Worm (Caenorhabditis elegans): ENCODE measurements around the gene mog-3.

mog-3 gene

ce11 chrIII:5329372-5329771, 21.0 kb downstream of the mog-3 start:
- no peak for TF ChIP-seq mcd-1 (GFP tag; IDR thresholded peaks at IDR 0.05)
- TF ChIP-seq B0261.1 (tag; optimal IDR thresholded peaks at IDR 0.05), result no peak
- TF ChIP-seq pbrm-1 (GFP tag; IDR thresholded peaks at IDR 0.05), result no peak
- TF ChIP-seq ztf-6 (GFP tag; IDR thresholded peaks at IDR 0.05), result no peak
- no peak for TF ChIP-seq ceh-91 (GFP tag; IDR thresholded peaks at IDR 0.05)
- no peak for TF ChIP-seq mel-28 (tag; optimal IDR thresholded peaks at IDR 0.05; ENCODE audit: borderline replicate concordance)
- TF ChIP-seq bed-2 (GFP tag; IDR thresholded peaks at IDR 0.05), result no peak
- TF ChIP-seq athp-1 (tag; optimal IDR thresholded peaks at IDR 0.05), result no peak
- TF ChIP-seq nfya-2 (GFP tag; IDR thresholded peaks at IDR 0.05), result no peak
- no peak for TF ChIP-seq egrh-3 (GFP tag; IDR thresholded peaks at IDR 0.05)
- no peak for TF ChIP-seq lsl-1 (GFP tag; optimal IDR thresholded peaks at IDR 0.05)
- no peak for TF ChIP-seq attf-3 (GFP tag; conservative IDR thresholded peaks at IDR 0.05)
- no peak for TF ChIP-seq zfh-2 (GFP tag; conservative IDR thresholded peaks at IDR 0.05)
- no peak for TF ChIP-seq let-607 (tag; optimal IDR thresholded peaks at IDR 0.05)

ce11 chrIII:5334517-5335049, 26.2 kb downstream of the mog-3 start:
- TF ChIP-seq cebp-1 (GFP tag; IDR thresholded peaks at IDR 0.05), result 0 out of 2 replicates have a peak, but pooled peaks have one; percentile 13
- no peak for TF ChIP-seq cebp-1 (tag; optimal IDR thresholded peaks at IDR 0.05)
- TF ChIP-seq nhr-80 (tag; optimal IDR thresholded peaks at IDR 0.05), result peak; percentile 60
- TF ChIP-seq F23B12.7 (tag; optimal IDR thresholded peaks at IDR 0.05; ENCODE audit: insufficient read depth), result no peak
- TF ChIP-seq dpl-1 (GFP tag; optimal IDR thresholded peaks at IDR 0.05), result no peak
- no peak for TF ChIP-seq madf-3 (GFP tag; IDR thresholded peaks at IDR 0.05)
- 0 out of 2 replicates have a peak, but pooled peaks have one; percentile 28 for TF ChIP-seq dox-1 (GFP tag; IDR thresholded peaks at IDR 0.05)
- no peak for TF ChIP-seq hlh-26 (GFP tag; conservative IDR thresholded peaks at IDR 0.05)
- TF ChIP-seq nhr-27 (tag; optimal IDR thresholded peaks at IDR 0.05), result no peak
- TF ChIP-seq rpc-1 (optimal IDR thresholded peaks at IDR 0.05), result no peak
- no peak for TF ChIP-seq rpc-1 (tag; optimal IDR thresholded peaks at IDR 0.05)
- TF ChIP-seq let-607 (tag; optimal IDR thresholded peaks at IDR 0.05), result no peak
- TF ChIP-seq aptf-3 (GFP tag; IDR thresholded peaks at IDR 0.05), result no peak
- no peak for TF ChIP-seq snpc-3.4 (tag; optimal IDR thresholded peaks at IDR 0.05)

- TF ChIP-seq K12H6.12 (tag; optimal IDR thresholded peaks at IDR 0.05), result no peak
- TF ChIP-seq attf-5 (GFP tag; optimal IDR thresholded peaks at IDR 0.05), result no peak
- no peak for TF ChIP-seq ceh-100 (GFP tag; IDR thresholded peaks at IDR 0.05)
- no peak for TF ChIP-seq ceh-91 (GFP tag; IDR thresholded peaks at IDR 0.05)
- no peak for TF ChIP-seq C17E4.6 (GFP tag; IDR thresholded peaks at IDR 0.05)
- no peak for TF ChIP-seq tbp1 (GFP tag; optimal IDR thresholded peaks at IDR 0.05)
- TF ChIP-seq sptf-2 (GFP tag; optimal IDR thresholded peaks at IDR 0.05), result no peak
- TF ChIP-seq F49E8.2 (tag; optimal IDR thresholded peaks at IDR 0.05; ENCODE audit: insufficient read depth), result no peak
- TF ChIP-seq F39B2.1 (GFP tag; IDR thresholded peaks at IDR 0.05), result no peak
- TF ChIP-seq nhr-120 (GFP tag; IDR thresholded peaks at IDR 0.05), result no peak
- no peak for TF ChIP-seq T07F8.4 (tag; optimal IDR thresholded peaks at IDR 0.05)
- no peak for TF ChIP-seq unc-130 (GFP tag; optimal IDR thresholded peaks at IDR 0.05)
- TF ChIP-seq aptf-3 (GFP tag; IDR thresholded peaks at IDR 0.05), result no peak
- TF ChIP-seq attf-6 (GFP tag; IDR thresholded peaks at IDR 0.05), result no peak
- no peak for TF ChIP-seq atf-7 (tag; optimal IDR thresholded peaks at IDR 0.05)
- no peak for TF ChIP-seq egl-44 (GFP tag; IDR thresholded peaks at IDR 0.05)
- no peak for TF ChIP-seq K11D2.4 (GFP tag; IDR thresholded peaks at IDR 0.05)
- TF ChIP-seq Y79H2A.3 (GFP tag; conservative IDR thresholded peaks at IDR 0.05), result no peak
- TF ChIP-seq tlf-1 (GFP tag; optimal IDR thresholded peaks at IDR 0.05), result no peak
These were observed 30.4 kb downstream of the mog-3 start for ce11 chrIII:5338787-5339186.

Data from whole organism, young adult.